Fruit fly (Drosophila melanogaster) whole organism, embryonic: Measurements from ENCODE around the gene moon.

Experiments used
- ATbp ChIP-seq: fragments of 200-800 bp; sonication (Bioruptor generic); optimal IDR thresholded peaks from 2 replicates; lab custom pipeline; 2017; ENCODE audit warnings: missing biosample characterization, mild to moderate bottlenecking, missing genetic modification characterization, missing genetic modification reagents
- Abd-B ChIP-seq: fragments of 200-800 bp; sonication (Bioruptor generic); optimal IDR thresholded peaks from 2 replicates; lab custom pipeline; 2018; ENCODE audit warnings: missing biosample characterization, mild to moderate bottlenecking, missing genetic modification characterization, moderate library complexity
- CG10274 ChIP-seq: fragments of 200-800 bp; sonication (Bioruptor generic); optimal IDR thresholded peaks from 3 replicates; lab custom pipeline; 2017; ENCODE audit warnings: missing biosample characterization, mild to moderate bottlenecking, missing genetic modification characterization
- CG11504 ChIP-seq: fragments of 200-800 bp; sonication (Bioruptor generic); optimal IDR thresholded peaks from 3 replicates; lab custom pipeline; 2019; ENCODE audit warnings: missing biosample characterization, mild to moderate bottlenecking, missing genetic modification characterization, moderate library complexity
- CG12236 ChIP-seq: fragments of 200-800 bp; sonication (Bioruptor generic); optimal IDR thresholded peaks from 2 replicates; lab custom pipeline; 2016; ENCODE audit warnings: missing biosample characterization, missing genetic modification characterization
- CG12391 ChIP-seq: fragments of 200-800 bp; sonication (Bioruptor generic); optimal IDR thresholded peaks from 3 replicates; lab custom pipeline; 2018; ENCODE audit warnings: missing biosample characterization, mild to moderate bottlenecking, missing genetic modification characterization, moderate library complexity
- CG12769 ChIP-seq: fragments of 200-800 bp; sonication (Bioruptor generic); optimal IDR thresholded peaks from 2 replicates; lab custom pipeline; 2019; ENCODE audit warnings: missing biosample characterization, mild to moderate bottlenecking, missing genetic modification characterization, moderate library complexity
- CG13123 ChIP-seq: fragments of 200-800 bp; sonication (Bioruptor generic); optimal IDR thresholded peaks from 2 replicates; lab custom pipeline; 2016; ENCODE audit warnings: missing biosample characterization, missing genetic modification characterization
- CG13424 ChIP-seq: fragments of 200-800 bp; sonication (Bioruptor generic); optimal IDR thresholded peaks from 2 replicates; lab custom pipeline; 2019; ENCODE audit warnings: missing biosample characterization, mild to moderate bottlenecking, missing genetic modification characterization, moderate library complexity
- CG1603 ChIP-seq: fragments of 200-800 bp; sonication (Bioruptor generic); optimal IDR thresholded peaks from 2 replicates; lab custom pipeline; 2019; ENCODE audit warnings: missing biosample characterization, mild to moderate bottlenecking, missing genetic modification characterization, moderate library complexity
- CG17385 ChIP-seq: fragments of 200-800 bp; sonication (Bioruptor generic); optimal IDR thresholded peaks from 3 replicates; lab custom pipeline; 2018; ENCODE audit warnings: missing biosample characterization, mild to moderate bottlenecking, missing genetic modification characterization
- CG1792 ChIP-seq: fragments of 200-800 bp; sonication (Bioruptor generic); optimal IDR thresholded peaks from 2 replicates; lab custom pipeline; 2016; ENCODE audit warnings: missing biosample characterization, missing genetic modification characterization
- CG18262 ChIP-seq: fragments of 200-800 bp; optimal IDR thresholded peaks from 3 replicates; lab custom pipeline; 2019; ENCODE audit warnings: missing biosample characterization, mild to moderate bottlenecking, missing genetic modification characterization, moderate library complexity
- CG18599 ChIP-seq: fragments of 200-800 bp; sonication (Bioruptor generic); optimal IDR thresholded peaks from 3 replicates; lab custom pipeline; 2017; ENCODE audit warnings: missing biosample characterization, missing genetic modification characterization, mild to moderate bottlenecking, moderate library complexity, missing genetic modification reagents
- CG2678 ChIP-seq: fragments of 200-800 bp; sonication (Bioruptor generic); optimal IDR thresholded peaks from 3 replicates; lab custom pipeline; 2019; ENCODE audit warnings: missing biosample characterization, mild to moderate bottlenecking, missing genetic modification characterization, moderate library complexity
- CG2712 ChIP-seq: fragments of 200-800 bp; optimal IDR thresholded peaks from 3 replicates; lab custom pipeline; 2019; ENCODE audit warnings: missing biosample characterization, mild to moderate bottlenecking, missing genetic modification characterization, moderate library complexity
- CG32772 ChIP-seq: fragments of 200-800 bp; sonication (Bioruptor generic); IDR thresholded peaks from 2 replicates; pipeline ENCODE4 v1.3.6; 2022; ENCODE audit warnings: missing biosample characterization, missing genetic modification characterization
- CG4854 ChIP-seq: fragments of 200-800 bp; sonication (Bioruptor generic); optimal IDR thresholded peaks from 2 replicates; lab custom pipeline; 2016; ENCODE audit warnings: missing biosample characterization, missing genetic modification characterization, inconsistent platforms
- CG6791 ChIP-seq: fragments of 200-800 bp; sonication (Bioruptor generic); IDR thresholded peaks from 3 replicates; pipeline ENCODE4 v1.3.6; 2022; ENCODE audit warnings: missing biosample characterization, missing genetic modification characterization; ENCODE audit not compliant: partially characterized antibody
- CG8478 ChIP-seq: fragments of >200 bp; optimal IDR thresholded peaks from 2 replicates; lab custom pipeline; 2018
- CG8924 ChIP-seq: fragments of 200-800 bp; optimal IDR thresholded peaks from 3 replicates; lab custom pipeline; 2019; ENCODE audit warnings: missing biosample characterization, mild to moderate bottlenecking, missing genetic modification characterization, moderate library complexity
- CoRest ChIP-seq: fragments of 200-800 bp; sonication (Bioruptor generic); optimal IDR thresholded peaks from 3 replicates; lab custom pipeline; 2018; ENCODE audit warnings: missing biosample characterization, mild to moderate bottlenecking, missing genetic modification characterization, moderate library complexity
- Dip3 ChIP-seq: fragments of 200-800 bp; sonication (Bioruptor generic); optimal IDR thresholded peaks from 3 replicates; lab custom pipeline; 2016; ENCODE audit warnings: missing biosample characterization, missing genetic modification characterization
- Doc3 ChIP-seq: fragments of 200-800 bp; sonication (Bioruptor generic); IDR thresholded peaks from 3 replicates; pipeline ENCODE4 v1.3.6; 2022; ENCODE audit warnings: missing biosample characterization, missing genetic modification characterization; ENCODE audit not compliant: partially characterized antibody
- Dref ChIP-seq: fragments of 200-800 bp; sonication (Bioruptor generic); IDR thresholded peaks from 2 replicates; pipeline ENCODE4 v1.3.6; 2022; ENCODE audit warnings: missing biosample characterization, missing genetic modification characterization
- Fer1 ChIP-seq: fragments of 200-800 bp; sonication (Bioruptor generic); optimal IDR thresholded peaks from 2 replicates; lab custom pipeline; 2017; ENCODE audit warnings: missing biosample characterization, mild to moderate bottlenecking, missing genetic modification characterization
- HLH4C ChIP-seq: fragments of 200-800 bp; sonication (Bioruptor generic); IDR thresholded peaks from 3 replicates; pipeline ENCODE4 v1.3.6; 2022; ENCODE audit warnings: missing biosample characterization, missing genetic modification characterization; ENCODE audit not compliant: partially characterized antibody
- Hmr ChIP-seq: fragments of 200-800 bp; sonication (Bioruptor generic); optimal IDR thresholded peaks from 3 replicates; lab custom pipeline; 2017; ENCODE audit warnings: mild to moderate bottlenecking, missing biosample characterization, missing genetic modification reagents, missing genetic modification characterization
- Hr51 ChIP-seq, 2 experiments: fragments of 200-800 bp; sonication (Bioruptor generic); optimal IDR thresholded peaks; 2 replicates in 1 of 2; 3 replicates in 1 of 2; lab custom pipeline; 2016 to 2018; ENCODE audit warnings: missing biosample characterization in 2 of 2, missing genetic modification characterization in 2 of 2, mild to moderate bottlenecking in 1 of 2, moderate library complexity in 1 of 2
- Oaz ChIP-seq: fragments of 200-800 bp; sonication (Bioruptor generic); IDR thresholded peaks from 2 replicates; pipeline ENCODE4 v1.3.6; 2022; ENCODE audit warnings: missing biosample characterization, missing genetic modification characterization
- Ptx1 ChIP-seq: fragments of 200-800 bp; sonication (Bioruptor generic); IDR thresholded peaks from 2 replicates; pipeline ENCODE4 v1.3.6; 2022; ENCODE audit warnings: missing biosample characterization, missing genetic modification characterization
- Sox100B ChIP-seq: fragments of 200-800 bp; sonication (Bioruptor generic); optimal IDR thresholded peaks from 3 replicates; lab custom pipeline; 2018; ENCODE audit warnings: missing biosample characterization, mild to moderate bottlenecking, missing genetic modification characterization
- Sox102F ChIP-seq: fragments of 200-800 bp; sonication (Bioruptor generic); optimal IDR thresholded peaks from 2 replicates; lab custom pipeline; 2018; ENCODE audit warnings: missing biosample characterization, mild to moderate bottlenecking, missing genetic modification characterization, moderate library complexity
- al ChIP-seq: fragments of 200-800 bp; sonication (Bioruptor generic); IDR thresholded peaks from 2 replicates; pipeline ENCODE4 v1.3.6; 2022; ENCODE audit warnings: missing biosample characterization, missing genetic modification characterization
- bab2 ChIP-seq: fragments of 200-800 bp; sonication (Bioruptor generic); optimal IDR thresholded peaks from 2 replicates; lab custom pipeline; 2016; ENCODE audit warnings: missing biosample characterization, missing genetic modification characterization
- bbx ChIP-seq: fragments of 200-800 bp; sonication (Bioruptor generic); IDR thresholded peaks from 2 replicates; pipeline ENCODE4 v1.3.6; 2022; ENCODE audit warnings: missing biosample characterization, missing genetic modification characterization; ENCODE audit not compliant: partially characterized antibody
- corto ChIP-seq: fragments of 200-800 bp; sonication (Bioruptor generic); optimal IDR thresholded peaks from 2 replicates; lab custom pipeline; 2016; ENCODE audit warnings: missing biosample characterization, mild to moderate bottlenecking, missing genetic modification characterization, moderate library complexity
- dmrt11E ChIP-seq: fragments of 200-800 bp; sonication (Bioruptor generic); optimal IDR thresholded peaks from 3 replicates; lab custom pipeline; 2018; ENCODE audit warnings: missing biosample characterization, mild to moderate bottlenecking, missing genetic modification characterization, moderate library complexity
- ftz-f1 ChIP-seq: fragments of 200-800 bp; sonication (Bioruptor generic); optimal IDR thresholded peaks from 2 replicates; lab custom pipeline; 2016; ENCODE audit warnings: missing biosample characterization, missing genetic modification characterization
- gem ChIP-seq: fragments of 200-800 bp; sonication (Bioruptor generic); optimal IDR thresholded peaks from 2 replicates; lab custom pipeline; 2019; ENCODE audit warnings: missing biosample characterization, mild to moderate bottlenecking, missing genetic modification characterization, moderate library complexity
- hbn ChIP-seq: fragments of 200-800 bp; sonication (Bioruptor generic); IDR thresholded peaks from 2 replicates; pipeline ENCODE4 v1.3.6; 2022; ENCODE audit warnings: missing biosample characterization, missing genetic modification characterization; ENCODE audit not compliant: partially characterized antibody
- jumu ChIP-seq: fragments of 200-800 bp; sonication (Bioruptor generic); optimal IDR thresholded peaks from 3 replicates; lab custom pipeline; 2016; ENCODE audit warnings: missing biosample characterization, missing genetic modification characterization
- lab ChIP-seq: fragments of 200-800 bp; sonication (Bioruptor generic); optimal IDR thresholded peaks from 3 replicates; lab custom pipeline; 2017; ENCODE audit warnings: missing biosample characterization, missing genetic modification characterization, mild to moderate bottlenecking, moderate library complexity, missing genetic modification reagents
- mam ChIP-seq: fragments of 200-800 bp; sonication (Bioruptor generic); optimal IDR thresholded peaks from 3 replicates; lab custom pipeline; 2016; ENCODE audit warnings: missing biosample characterization, missing genetic modification characterization
- nmo ChIP-seq: fragments of 200-800 bp; sonication (Bioruptor generic); optimal IDR thresholded peaks from 2 replicates; lab custom pipeline; 2018; ENCODE audit warnings: missing biosample characterization, mild to moderate bottlenecking, missing genetic modification characterization, moderate library complexity
- peb ChIP-seq: fragments of 200-800 bp; sonication (Bioruptor generic); IDR thresholded peaks from 2 replicates; pipeline ENCODE4 v1.3.6; 2022; ENCODE audit warnings: missing biosample characterization, missing genetic modification characterization
- pnt ChIP-seq: fragments of 200-800 bp; sonication (Bioruptor generic); optimal IDR thresholded peaks from 3 replicates; lab custom pipeline; 2016; ENCODE audit warnings: missing biosample characterization, missing genetic modification characterization
- sd ChIP-seq: fragments of 200-800 bp; sonication (Bioruptor generic); optimal IDR thresholded peaks from 3 replicates; lab custom pipeline; 2018; ENCODE audit warnings: missing biosample characterization, mild to moderate bottlenecking, missing genetic modification characterization, moderate library complexity
- sisA ChIP-seq: fragments of 200-800 bp; sonication (Bioruptor generic); IDR thresholded peaks from 2 replicates; pipeline ENCODE4 v1.3.6; 2022; ENCODE audit warnings: missing biosample characterization, missing genetic modification characterization
- unc-4 ChIP-seq: fragments of 200-800 bp; sonication (Bioruptor generic); IDR thresholded peaks from 2 replicates; pipeline ENCODE4 v1.3.6; 2022; ENCODE audit warnings: missing biosample characterization, missing genetic modification characterization; ENCODE audit not compliant: partially characterized antibody

moon gene

DNA sequence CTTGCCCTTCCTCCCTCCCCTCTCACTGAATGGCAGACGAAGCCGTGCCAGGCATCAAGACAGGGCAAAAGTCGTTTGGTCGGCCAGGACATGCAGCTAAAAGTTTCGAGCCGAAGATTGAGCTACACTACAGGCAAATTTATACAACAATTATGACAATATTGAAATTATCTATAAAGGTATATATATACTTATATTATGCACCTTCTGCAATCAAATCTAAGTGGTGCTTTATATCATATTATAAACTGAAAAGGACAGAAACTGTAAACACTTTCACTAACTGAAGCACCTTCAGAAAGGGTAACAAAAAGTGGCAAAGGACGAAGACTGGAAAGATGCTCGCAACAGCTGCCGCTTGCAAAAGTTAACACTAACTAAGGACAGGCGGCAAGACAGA lies 3.6 kb upstream of the moon start (continued):
- 0 out of 2 replicates have a peak, but pooled peaks have one; percentile 22 for TF ChIP-seq Ptx1
- no peak for TF ChIP-seq HLH4C (GFP tag; lab: Robert Waterston, UW)
- TF ChIP-seq ftz-f1 (GFP tag; lab: Kevin White, UChicago) = no peak
- TF ChIP-seq dmrt11E (tag; lab: Kevin White, UChicago) = no peak
- TF ChIP-seq CG13424 = peak; percentile 41
- no peak for TF ChIP-seq bab2
- TF ChIP-seq CG18262 (tag; lab: Kevin White, UChicago) = peak; percentile 23
- no peak for TF ChIP-seq CG6791 (GFP tag; lab: Robert Waterston, UW)
- TF ChIP-seq CG18599 (GFP tag; lab: Kevin White, UChicago) = peak; percentile 37
- peak; percentile 22 for TF ChIP-seq CoRest
- TF ChIP-seq CG12391 = peak; percentile 18
- no peak for TF ChIP-seq Hmr
- peak; percentile 44 for TF ChIP-seq lab (GFP tag; lab: Kevin White, UChicago)
- TF ChIP-seq Oaz (GFP tag; lab: Robert Waterston, UW) = no peak
- TF ChIP-seq nmo (GFP tag; lab: Kevin White, UChicago) = peak; percentile 1
- no peak for TF ChIP-seq CG8478 (lab: Kevin White, UChicago)
- TF ChIP-seq CG32772 (GFP tag; lab: Robert Waterston, UW) = no peak
- no peak for TF ChIP-seq CG12236 (GFP tag; lab: Kevin White, UChicago)
- TF ChIP-seq hbn (GFP tag; lab: Robert Waterston, UW) = no peak
- peak; percentile 28 for TF ChIP-seq Sox102F
- peak; percentile 55 for TF ChIP-seq gem (tag; lab: Kevin White, UChicago)
- peak; percentile 2 for TF ChIP-seq Sox100B (GFP tag; lab: Kevin White, UChicago)
- peak; percentile 54 for TF ChIP-seq CG11504 (tag; lab: Kevin White, UChicago)
- TF ChIP-seq CG12769 = no peak
- peak; percentile 59 for TF ChIP-seq CG2678 (tag; lab: Kevin White, UChicago)
- no peak for TF ChIP-seq pnt (GFP tag; lab: Kevin White, UChicago)
- TF ChIP-seq al = no peak
- no peak for TF ChIP-seq bbx (GFP tag; lab: Robert Waterston, UW)
- no peak for TF ChIP-seq CG1603 (tag; lab: Kevin White, UChicago)
- TF ChIP-seq CG13123 (GFP tag; lab: Kevin White, UChicago) = no peak
- TF ChIP-seq Dip3 (GFP tag; lab: Kevin White, UChicago) = no peak
- TF ChIP-seq CG17385 = peak; percentile 20
- no peak for TF ChIP-seq unc-4 (GFP tag; lab: Robert Waterston, UW)
- peak; percentile 8 for TF ChIP-seq Abd-B (GFP tag; lab: Kevin White, UChicago)
- TF ChIP-seq jumu (GFP tag; lab: Kevin White, UChicago) = no peak
- TF ChIP-seq Doc3 (GFP tag; lab: Robert Waterston, UW) = no peak
- TF ChIP-seq CG4854 (GFP tag; lab: Kevin White, UChicago) = no peak
- peak; percentile 43 for TF ChIP-seq ATbp (GFP tag; lab: Kevin White, UChicago)
- TF ChIP-seq Hr51 (GFP tag; optimal IDR thresholded peaks at IDR 0.05; lab: Kevin White, UChicago) = peak in 1 of 2 experiments; percentile 55
- TF ChIP-seq sisA (GFP tag; lab: Robert Waterston, UW) = 0 out of 2 replicates have a peak, but pooled peaks have one; percentile 5
- TF ChIP-seq CG8924 = peak; percentile 24
- TF ChIP-seq Dref (GFP tag; lab: Robert Waterston, UW) = no peak
- TF ChIP-seq sd (tag; lab: Kevin White, UChicago) = no peak
- TF ChIP-seq Fer1 (GFP tag; lab: Kevin White, UChicago) = peak; percentile 23
- no peak for TF ChIP-seq mam (GFP tag; lab: Kevin White, UChicago)
- no peak for TF ChIP-seq CG10274 (GFP tag; lab: Kevin White, UChicago)
- TF ChIP-seq CG2712 (tag; lab: Kevin White, UChicago) = peak; percentile 50
- no peak for TF ChIP-seq peb (GFP tag; lab: Robert Waterston, UW)
- TF ChIP-seq corto (GFP tag; lab: Kevin White, UChicago) = no peak
- no peak for TF ChIP-seq CG1792 (GFP tag; lab: Kevin White, UChicago)
